Worm (Caenorhabditis elegans): ENCODE measurements around the gene M02B7.7.

- TF ChIP-seq F10B5.3 (tag; optimal IDR thresholded peaks at IDR 0.05) (no peak), aly-2 (tag; optimal IDR thresholded peaks at IDR 0.05) (no peak), nhr-77 (tag; optimal IDR thresholded peaks at IDR 0.05) (no peak), zag-1 (tag; optimal IDR thresholded peaks at IDR 0.05) (no peak), ceh-20 (GFP tag; IDR thresholded peaks at IDR 0.05) (no peak)
These were observed 14.6 kb upstream of the M02B7.7 start for ce11 chrIV:3821554-3821953.

All from whole organism, L4 larva.